Fruit fly (Drosophila melanogaster): Measurements from ENCODE around the gene CG12480.
A peak's percentile ranks its signal among the peaks of the same experiment; 100 is the strongest.

The CG12480 gene

DNA sequence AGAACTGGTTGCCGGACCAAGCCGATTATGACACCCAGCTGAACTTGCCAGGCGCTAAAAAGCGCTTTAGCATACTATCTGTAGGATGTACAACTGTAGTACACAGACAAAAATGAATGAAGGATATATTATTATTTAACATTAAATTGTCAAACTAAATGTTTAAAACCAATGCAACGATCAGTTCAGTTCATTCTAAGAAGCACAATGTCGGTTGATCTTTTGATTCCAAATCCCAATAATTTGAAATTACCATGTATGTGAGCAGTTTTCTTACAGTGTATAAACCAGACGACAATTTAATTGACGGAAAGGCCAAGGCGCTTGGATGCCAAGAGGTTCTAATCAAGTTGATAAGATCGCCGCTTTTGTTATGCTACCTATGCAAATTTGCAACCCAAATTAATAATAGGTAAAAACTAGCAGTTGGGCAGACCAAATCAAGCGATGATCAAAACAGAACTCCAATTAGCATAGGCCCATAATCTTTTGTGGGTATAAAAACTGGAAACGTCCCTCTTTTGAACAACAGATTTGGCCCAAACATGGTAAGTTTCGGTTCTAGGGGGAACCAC, at the start of gene CG12480 (continued):
- no peak for TF ChIP-seq CG2129 (GFP tag; IDR thresholded peaks at IDR 0.05; ENCODE audit: partially characterized antibody)
- peak; percentile 20; the same call in 1 of the 2 replicates for TF ChIP-seq Ada2b (GFP tag; IDR thresholded peaks at IDR 0.05)
- TF ChIP-seq CG13287 (GFP tag; IDR thresholded peaks at IDR 0.05; ENCODE audit: partially characterized antibody) = no peak
- no peak for TF ChIP-seq CG10959 (GFP tag; IDR thresholded peaks at IDR 0.05)
- peak; percentile 32; the same call in 1 of the 2 replicates for TF ChIP-seq MBD-R2 (GFP tag; IDR thresholded peaks at IDR 0.05)
- no peak for TF ChIP-seq slp2 (GFP tag; optimal IDR thresholded peaks at IDR 0.05)
- no peak for TF ChIP-seq CG7963 (GFP tag; IDR thresholded peaks at IDR 0.05; ENCODE audit: partially characterized antibody)
- TF ChIP-seq Hey (tag; optimal IDR thresholded peaks at IDR 0.05) = no peak
- no peak for TF ChIP-seq Asciz (GFP tag; optimal IDR thresholded peaks at IDR 0.05)
- no peak for TF ChIP-seq hb (GFP tag; IDR thresholded peaks at IDR 0.05; ENCODE audit: partially characterized antibody)
- no peak for TF ChIP-seq cg (GFP tag; optimal IDR thresholded peaks at IDR 0.05)
- peak; percentile 33 for TF ChIP-seq Hsf (GFP tag; optimal IDR thresholded peaks at IDR 0.05)
- peak; percentile 37 for TF ChIP-seq CG18476 (GFP tag; optimal IDR thresholded peaks at IDR 0.05)
- peak; percentile 82 for TF ChIP-seq al (GFP tag; IDR thresholded peaks at IDR 0.05)
- no peak for TF ChIP-seq CG17612 (GFP tag; IDR thresholded peaks at IDR 0.05)
- no peak for TF ChIP-seq CG4424 (GFP tag; optimal IDR thresholded peaks at IDR 0.05)
- TF ChIP-seq Fer1 (GFP tag; optimal IDR thresholded peaks at IDR 0.05) = peak; percentile 32
- peak; percentile 62 for TF ChIP-seq zfh2 (GFP tag; optimal IDR thresholded peaks at IDR 0.05)
- TF ChIP-seq eve (GFP tag; optimal IDR thresholded peaks at IDR 0.05) = no peak
- TF ChIP-seq Max (GFP tag; optimal IDR thresholded peaks at IDR 0.05) = no peak
- no peak for TF ChIP-seq CG12942 (GFP tag; optimal IDR thresholded peaks at IDR 0.05)
- TF ChIP-seq Ptx1 (GFP tag; IDR thresholded peaks at IDR 0.05) = 0 out of 2 replicates have a peak, but pooled peaks have one; percentile 23
- TF ChIP-seq grn (GFP tag; optimal IDR thresholded peaks at IDR 0.05) = no peak
- peak; percentile 43 for TF ChIP-seq CG6765 (GFP tag; optimal IDR thresholded peaks at IDR 0.05)
- no peak for TF ChIP-seq CG14050 (GFP tag; IDR thresholded peaks at IDR 0.05)
- TF ChIP-seq CG13296 (GFP tag; optimal IDR thresholded peaks at IDR 0.05) = peak; percentile 51
- TF ChIP-seq CG9215 (GFP tag; IDR thresholded peaks at IDR 0.05) = peak; percentile 58
- no peak for TF ChIP-seq Vsx1 (GFP tag; optimal IDR thresholded peaks at IDR 0.05)
- TF ChIP-seq Deaf1 (tag; optimal IDR thresholded peaks at IDR 0.05) = peak; percentile 25
- peak; percentile 9 for TF ChIP-seq CG16815 (GFP tag; optimal IDR thresholded peaks at IDR 0.05)
- peak; percentile 55; the same call in 1 of the 2 replicates for TF ChIP-seq ranshi (GFP tag; IDR thresholded peaks at IDR 0.05)
- TF ChIP-seq Pdp1 (GFP tag; optimal IDR thresholded peaks at IDR 0.05) = peak in 1 of 2 experiments; percentile 43
- TF ChIP-seq pan (optimal IDR thresholded peaks at IDR 0.05) = no peak
- TF ChIP-seq pan (GFP tag; optimal IDR thresholded peaks at IDR 0.05 in 1 of 2, IDR thresholded peaks at IDR 0.05 in 1 of 2) = peak in 1 of 2 experiments; percentile 9
- no peak for TF ChIP-seq gt (GFP tag; IDR thresholded peaks at IDR 0.05)
- no peak for TF ChIP-seq Eip74EF (GFP tag; optimal IDR thresholded peaks at IDR 0.05)
- peak; percentile 82 for TF ChIP-seq CG2120 (GFP tag; optimal IDR thresholded peaks at IDR 0.05)
- no peak for TF ChIP-seq Dll (GFP tag; IDR thresholded peaks at IDR 0.05; ENCODE audit: partially characterized antibody)
- TF ChIP-seq CG14667 (GFP tag; IDR thresholded peaks at IDR 0.05) = no peak
- peak; percentile 54 for TF ChIP-seq pho (GFP tag; optimal IDR thresholded peaks at IDR 0.05)
- 0 out of 2 replicates have a peak, but pooled peaks have one; percentile 25 for TF ChIP-seq CG11085 (GFP tag; IDR thresholded peaks at IDR 0.05)
- TF ChIP-seq bbx (GFP tag; IDR thresholded peaks at IDR 0.05; ENCODE audit: partially characterized antibody) = no peak
- peak; percentile 27 for TF ChIP-seq cwo (GFP tag; optimal IDR thresholded peaks at IDR 0.05)
- no peak for TF ChIP-seq peb (GFP tag; IDR thresholded peaks at IDR 0.05)
- peak; percentile 16 for TF ChIP-seq CG12659 (GFP tag; optimal IDR thresholded peaks at IDR 0.05)
- TF ChIP-seq PHDP (tag; optimal IDR thresholded peaks at IDR 0.05) = peak; percentile 55
- TF ChIP-seq CG12071 (GFP tag; optimal IDR thresholded peaks at IDR 0.05) = peak; percentile 30
- no peak for TF ChIP-seq sisA (GFP tag; IDR thresholded peaks at IDR 0.05)
- TF ChIP-seq Chrac-16 (GFP tag; optimal IDR thresholded peaks at IDR 0.05) = peak; percentile 5
- no peak for TF ChIP-seq vfl (GFP tag; optimal IDR thresholded peaks at IDR 0.05)
